Worm (Caenorhabditis elegans) whole organism, early embryonic: ENCODE measurements around the gene srx-134.

Source experiments
- ets-7 ChIP-seq: sonication (generic microtip); optimal IDR thresholded peaks from 2 replicates; lab custom pipeline; 2016; ENCODE audit warnings: missing genotype, missing genetic modification characterization, missing compliant biosample characterization
- hmbx-1 ChIP-seq: sonication (generic microtip); optimal IDR thresholded peaks from 2 replicates; lab custom pipeline; 2016; ENCODE audit warnings: mild to moderate bottlenecking, missing genetic modification characterization, missing compliant biosample characterization

DNA sequence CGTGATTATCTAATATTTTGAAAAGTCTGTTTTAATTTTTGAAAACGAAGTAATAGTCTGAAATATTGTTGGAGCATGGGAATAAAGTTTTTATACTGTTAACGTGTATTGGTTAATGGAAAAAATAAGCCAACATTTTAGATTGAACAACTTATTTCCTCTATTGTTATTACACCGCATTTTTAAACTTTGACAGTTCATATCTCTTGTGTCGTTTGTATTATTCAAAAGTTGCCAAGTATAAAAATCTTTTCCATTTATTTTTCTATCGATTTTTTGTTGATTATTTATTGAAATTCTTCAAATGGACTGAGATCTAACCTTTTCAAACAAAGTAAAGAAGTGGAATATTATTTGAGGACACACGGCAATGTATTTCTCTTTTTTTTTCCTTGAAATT is 25.5 kb downstream of the srx-134 start, which contains the start of gene str-165:
- no peak for TF ChIP-seq ets-7 (tag; lab: Kevin White, UChicago)
- no peak for TF ChIP-seq hmbx-1 (tag; lab: Kevin White, UChicago)
